Worm (Caenorhabditis elegans): ENCODE measurements around the gene Y7A9A.1.
"Not testable (repeated sequence)": the region's sequence is repeated elsewhere in the genome, so short reads cannot be mapped to it uniquely, and the experiment has no call there.

DNA sequence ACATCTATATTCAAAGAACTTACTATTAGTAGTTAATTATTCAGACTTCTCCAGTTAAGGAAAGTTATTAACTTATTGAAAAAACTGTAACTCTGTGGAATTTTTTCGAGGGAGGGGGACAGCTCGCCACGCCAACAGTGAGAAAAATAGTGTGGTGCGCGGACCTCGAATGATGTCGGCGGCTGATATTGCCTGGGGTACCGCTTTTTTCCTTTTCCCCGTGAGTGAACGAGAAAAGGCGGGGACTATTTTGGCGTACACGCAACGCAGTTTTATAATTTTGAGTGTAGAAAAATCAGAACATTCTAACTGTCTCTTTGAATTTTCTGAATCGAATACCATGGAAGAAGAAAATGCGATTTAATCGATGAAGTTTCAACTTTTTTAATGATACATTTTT lies 42.5 kb upstream of the Y7A9A.1 start:
- TF ChIP-seq lsy-2 (tag; optimal IDR thresholded peaks at IDR 0.05); nhr-11 (tag; optimal IDR thresholded peaks at IDR 0.05); gei-8 (GFP tag; optimal IDR thresholded peaks at IDR 0.05): not testable (repeated sequence)

All from whole organism, L4 larva.